Worm (Caenorhabditis elegans) whole organism, mixed stage, embryonic: ENCODE data around the gene comt-1.

Experiments used
- M03D4.4 ChIP-seq: sonication (generic microtip); optimal IDR thresholded peaks from 2 replicates; lab custom pipeline; 2017; ENCODE audit warnings: mild to moderate bottlenecking, missing genetic modification characterization, missing compliant biosample characterization
- bed-3 ChIP-seq: fragments of 200-800 bp; sonication (Bioruptor generic); optimal IDR thresholded peaks from 3 replicates; lab custom pipeline; 2018; ENCODE audit warnings: mild to moderate bottlenecking, missing genetic modification characterization, moderate library complexity, missing compliant biosample characterization
- blmp-1 ChIP-seq: fragments of 150-350 bp; optimal IDR thresholded peaks from 2 replicates; lab custom pipeline; 2014; ENCODE audit warnings: missing biosample characterization, missing genetic modification characterization
- ceh-39 ChIP-seq: fragments of 150-350 bp; optimal IDR thresholded peaks from 2 replicates; lab custom pipeline; 2014; ENCODE audit warnings: missing biosample characterization, missing genetic modification characterization
- ceh-43 ChIP-seq: fragments of 200-800 bp; sonication (Bioruptor generic); optimal IDR thresholded peaks from 2 replicates; lab custom pipeline; 2018; ENCODE audit warnings: mild to moderate bottlenecking, missing genetic modification characterization, moderate library complexity, missing compliant biosample characterization
- ceh-83 ChIP-seq: fragments of 200-800 bp; sonication (Bioruptor generic); optimal IDR thresholded peaks from 2 replicates; lab custom pipeline; 2018; ENCODE audit warnings: mild to moderate bottlenecking, missing genetic modification characterization, missing compliant biosample characterization
- ces-1 ChIP-seq: fragments of 150-350 bp; optimal IDR thresholded peaks from 2 replicates; lab custom pipeline; 2014; ENCODE audit warnings: missing biosample characterization, missing genetic modification reagents, missing genetic modification characterization
- cnd-1 ChIP-seq: fragments of 200-800 bp; sonication (Bioruptor generic); optimal IDR thresholded peaks from 2 replicates; lab custom pipeline; 2018; ENCODE audit warnings: mild to moderate bottlenecking, missing genetic modification characterization, missing compliant biosample characterization
- drap-1 ChIP-seq: fragments of 200-800 bp; sonication (Bioruptor generic); optimal IDR thresholded peaks from 3 replicates; lab custom pipeline; 2018; ENCODE audit warnings: mild to moderate bottlenecking, missing genetic modification characterization, missing compliant biosample characterization
- elt-1 ChIP-seq: sonication (generic microtip); optimal IDR thresholded peaks from 2 replicates; lab custom pipeline; 2017; ENCODE audit warnings: missing genetic modification characterization, mild to moderate bottlenecking, missing compliant biosample characterization, antibody characterized with exemption, moderate library complexity, borderline replicate concordance; ENCODE audit not compliant: insufficient read depth
- elt-3 ChIP-seq: fragments of 150-350 bp; optimal IDR thresholded peaks from 2 replicates; lab custom pipeline; 2014; ENCODE audit warnings: missing biosample characterization, missing genetic modification characterization
- flh-1 ChIP-seq: fragments of 200-800 bp; sonication (Bioruptor generic); optimal IDR thresholded peaks from 2 replicates; lab custom pipeline; 2018; ENCODE audit warnings: mild to moderate bottlenecking, missing genetic modification characterization, moderate library complexity, missing compliant biosample characterization
- ham-2 ChIP-seq: fragments of 200-800 bp; sonication (Bioruptor generic); optimal IDR thresholded peaks from 2 replicates; lab custom pipeline; 2018; ENCODE audit warnings: mild to moderate bottlenecking, missing genetic modification characterization, missing compliant biosample characterization
- hlh-1 ChIP-seq: fragments of 150-350 bp; optimal IDR thresholded peaks from 2 replicates; lab custom pipeline; 2014; ENCODE audit warnings: missing biosample characterization, missing genetic modification reagents, missing genetic modification characterization
- lin-13 ChIP-seq: fragments of 150-350 bp; optimal IDR thresholded peaks from 2 replicates; lab custom pipeline; 2014; ENCODE audit warnings: missing biosample characterization, missing genetic modification characterization
- lin-32 ChIP-seq: fragments of 200-800 bp; sonication (Bioruptor generic); optimal IDR thresholded peaks from 2 replicates; lab custom pipeline; 2018; ENCODE audit warnings: mild to moderate bottlenecking, missing genetic modification characterization, missing compliant biosample characterization
- lsy-2 ChIP-seq: fragments of 150-350 bp; optimal IDR thresholded peaks from 2 replicates; lab custom pipeline; 2014; ENCODE audit warnings: missing biosample characterization, missing genetic modification characterization
- mab-5 ChIP-seq: fragments of 150-350 bp; optimal IDR thresholded peaks from 2 replicates; lab custom pipeline; 2014; ENCODE audit warnings: missing biosample characterization, missing genetic modification characterization
- mls-2 ChIP-seq: sonication (generic microtip); optimal IDR thresholded peaks from 2 replicates; lab custom pipeline; 2016; ENCODE audit warnings: mild to moderate bottlenecking, missing genetic modification characterization, moderate library complexity, missing compliant biosample characterization
- nhr-12 ChIP-seq: fragments of 150-350 bp; optimal IDR thresholded peaks from 2 replicates; lab custom pipeline; 2014; ENCODE audit warnings: missing biosample characterization, missing genetic modification characterization
- nhr-2 ChIP-seq: fragments of 150-350 bp; optimal IDR thresholded peaks from 2 replicates; lab custom pipeline; 2014; ENCODE audit warnings: missing biosample characterization, missing genetic modification characterization
- nhr-237 ChIP-seq: fragments of 150-350 bp; optimal IDR thresholded peaks from 2 replicates; lab custom pipeline; 2014; ENCODE audit warnings: missing biosample characterization, missing genetic modification characterization
- nhr-28 ChIP-seq: fragments of 150-350 bp; optimal IDR thresholded peaks from 2 replicates; lab custom pipeline; 2014; ENCODE audit warnings: missing biosample characterization, missing genetic modification characterization
- nhr-76 ChIP-seq: sonication (generic microtip); optimal IDR thresholded peaks from 2 replicates; lab custom pipeline; 2017; ENCODE audit warnings: missing biosample characterization, missing genetic modification characterization
- pha-4 ChIP-seq: fragments of 150-350 bp; optimal IDR thresholded peaks from 2 replicates; lab custom pipeline; 2018; ENCODE audit warnings: missing biosample characterization, missing genetic modification reagents, missing genetic modification characterization
- sptf-1 ChIP-seq: sonication (generic microtip); optimal IDR thresholded peaks from 2 replicates; lab custom pipeline; 2017; ENCODE audit warnings: mild to moderate bottlenecking, missing genetic modification characterization, moderate library complexity, missing compliant biosample characterization
- tbx-8 ChIP-seq: fragments of 200-800 bp; sonication (Bioruptor generic); optimal IDR thresholded peaks from 2 replicates; lab custom pipeline; 2018; ENCODE audit warnings: mild to moderate bottlenecking, missing genetic modification characterization, moderate library complexity, missing compliant biosample characterization
- unc-120 ChIP-seq: sonication (generic microtip); optimal IDR thresholded peaks from 2 replicates; lab custom pipeline; 2017; ENCODE audit warnings: missing genetic modification characterization, missing compliant biosample characterization; ENCODE audit not compliant: poor library complexity, severe bottlenecking
- unc-39 ChIP-seq: fragments of 150-350 bp; optimal IDR thresholded peaks from 2 replicates; lab custom pipeline; 2014; ENCODE audit warnings: missing biosample characterization, missing genetic modification characterization
- unc-62 ChIP-seq: fragments of 150-350 bp; optimal IDR thresholded peaks from 2 replicates; lab custom pipeline; 2014; ENCODE audit warnings: missing biosample characterization, missing genetic modification reagents, missing genetic modification characterization
- zip-8 ChIP-seq: fragments of 150-350 bp; optimal IDR thresholded peaks from 2 replicates; lab custom pipeline; 2014; ENCODE audit warnings: missing biosample characterization, missing genetic modification characterization
- ztf-11 ChIP-seq: fragments of 150-350 bp; optimal IDR thresholded peaks from 2 replicates; lab custom pipeline; 2014; ENCODE audit warnings: missing biosample characterization, missing genetic modification characterization

The comt-1 gene

ce11 chrX:2843508-2843907, 18.8 kb downstream of the comt-1 start:
- no peak for TF ChIP-seq nhr-76 (tag; lab: Kevin White, UChicago)
- TF ChIP-seq ceh-83 (GFP tag; lab: Kevin White, UChicago) = peak; percentile 48

ce11 chrX:2841754-2842153, 20.5 kb downstream of the comt-1 start:
- TF ChIP-seq nhr-237 (no peak), ceh-83 (GFP tag; lab: Kevin White, UChicago) (no peak), elt-3 (tag; lab: Kevin White, UChicago) (no peak), pha-4 (tag; lab: Kevin White, UChicago) (no peak), tbx-8 (GFP tag; lab: Kevin White, UChicago) (no peak)

ce11 chrX:2840287-2840686, 22.0 kb downstream of the comt-1 start, which contains the start of gene Y71H10B.1:
TSS of gene Y71H10B.1 (minus strand) at chrX:2840292.
- no peak for TF ChIP-seq bed-3
- TF ChIP-seq drap-1 (GFP tag; lab: Kevin White, UChicago) = no peak
- no peak for TF ChIP-seq zip-8
- no peak for TF ChIP-seq mls-2 (tag; lab: Kevin White, UChicago)
- no peak for TF ChIP-seq ceh-39
- TF ChIP-seq M03D4.4 (tag; lab: Kevin White, UChicago) = no peak
- no peak for TF ChIP-seq blmp-1 (tag; lab: Kevin White, UChicago)
- no peak for TF ChIP-seq cnd-1 (tag; lab: Kevin White, UChicago)
- TF ChIP-seq unc-62 (GFP tag; lab: Kevin White, UChicago) = no peak
- no peak for TF ChIP-seq nhr-76 (tag; lab: Kevin White, UChicago)
- TF ChIP-seq elt-1 (tag; lab: Kevin White, UChicago) = no peak
- TF ChIP-seq ztf-11 (tag; lab: Kevin White, UChicago) = no peak
- no peak for TF ChIP-seq nhr-2 (tag; lab: Kevin White, UChicago)
- TF ChIP-seq mab-5 = no peak
- no peak for TF ChIP-seq lin-32 (GFP tag; lab: Kevin White, UChicago)
- TF ChIP-seq hlh-1 (tag; lab: Kevin White, UChicago) = no peak
- no peak for TF ChIP-seq elt-3 (tag; lab: Kevin White, UChicago)
- TF ChIP-seq flh-1 (GFP tag; lab: Kevin White, UChicago) = no peak

- TF ChIP-seq lin-13 (tag; lab: Kevin White, UChicago) (no peak), unc-62 (GFP tag; lab: Kevin White, UChicago) (no peak), cnd-1 (tag; lab: Kevin White, UChicago) (no peak), pha-4 (tag; lab: Kevin White, UChicago) (no peak), ham-2 (GFP tag; lab: Kevin White, UChicago) (no peak), elt-3 (tag; lab: Kevin White, UChicago) (no peak), nhr-28 (no peak), zip-8 (no peak), mls-2 (tag; lab: Kevin White, UChicago) (no peak), hlh-1 (tag; lab: Kevin White, UChicago) (no peak), nhr-2 (tag; lab: Kevin White, UChicago) (no peak), lsy-2 (tag; lab: Kevin White, UChicago) (no peak)
Measured at ce11 chrX:2838619-2839018, 23.7 kb downstream of the comt-1 start.

ce11 chrX:2837477-2837876, 24.8 kb downstream of the comt-1 start:
- TF ChIP-seq sptf-1 (tag; lab: Kevin White, UChicago) (no peak), nhr-237 (no peak), tbx-8 (GFP tag; lab: Kevin White, UChicago) (no peak), ceh-39 (no peak), nhr-12 (tag; lab: Kevin White, UChicago) (no peak), blmp-1 (tag; lab: Kevin White, UChicago) (no peak), unc-39 (no peak), hlh-1 (tag; lab: Kevin White, UChicago) (no peak), mab-5 (no peak), ceh-83 (GFP tag; lab: Kevin White, UChicago) (no peak)

- TF ChIP-seq nhr-76 (tag; lab: Kevin White, UChicago) (no peak), lin-13 (tag; lab: Kevin White, UChicago) (no peak), bed-3 (no peak), elt-1 (tag; lab: Kevin White, UChicago) (no peak), ham-2 (GFP tag; lab: Kevin White, UChicago) (no peak), lin-32 (GFP tag; lab: Kevin White, UChicago) (no peak), cnd-1 (tag; lab: Kevin White, UChicago) (no peak), unc-62 (GFP tag; lab: Kevin White, UChicago) (no peak), ceh-43 (GFP tag; lab: Kevin White, UChicago) (no peak), nhr-28 (no peak), M03D4.4 (tag; lab: Kevin White, UChicago) (no peak), lsy-2 (tag; lab: Kevin White, UChicago) (no peak), ces-1 (GFP tag; lab: Kevin White, UChicago) (no peak), mab-5 (no peak), nhr-237 (no peak), unc-120 (tag; lab: Kevin White, UChicago) (no peak), unc-39 (no peak), ztf-11 (tag; lab: Kevin White, UChicago) (no peak)
Measured at ce11 chrX:2836770-2837169, 25.5 kb downstream of the comt-1 start.
